Fruit fly (Drosophila melanogaster) S2 (cell line): ENCODE measurements around the gene CG11983.

Experiments
- CG8478 ChIP-seq: fragments of >200 bp; optimal IDR thresholded peaks from 2 replicates; lab custom pipeline; 2018
- CTCF ChIP-seq, 2 experiments: fragments of >200 bp; optimal IDR thresholded peaks; 2 replicates each; lab custom pipeline; 2018

- TF ChIP-seq CTCF (optimal IDR thresholded peaks at IDR 0.05; lab: Kevin White, UChicago) (no peak), CG8478 (lab: Kevin White, UChicago) (no peak)
These were observed 38.7 kb upstream of the CG11983 start for dm6 chr3R:8969301-8969925.
